Worm (Caenorhabditis elegans): Measurements from ENCODE around the gene set-24.

The set-24 gene

DNA sequence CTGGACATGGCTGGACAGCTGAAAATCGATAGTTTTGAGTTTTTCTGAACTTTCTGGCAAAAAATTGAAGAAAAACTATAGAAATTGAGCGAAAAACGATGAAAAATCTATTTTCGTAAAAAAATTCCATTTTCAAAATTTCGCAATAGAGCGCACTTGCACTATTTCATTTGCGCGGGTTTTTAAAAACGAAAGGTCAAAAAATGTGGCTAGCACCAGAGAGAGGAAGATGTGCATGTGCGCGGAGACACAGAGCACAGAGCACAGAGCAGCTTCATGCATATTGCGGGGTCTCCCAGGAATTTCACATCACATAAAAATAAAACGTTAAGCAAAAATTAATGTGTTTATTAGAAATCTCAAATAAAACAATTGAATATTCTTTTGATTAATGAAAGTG, 22.9 kb downstream of the set-24 start, which contains the start of gene Y17G7B.18 (continued):
- TF ChIP-seq nhr-25 (tag; optimal IDR thresholded peaks at IDR 0.05) (peak; percentile 36), unc-62 (GFP tag; optimal IDR thresholded peaks at IDR 0.05) (no peak)

DNA sequence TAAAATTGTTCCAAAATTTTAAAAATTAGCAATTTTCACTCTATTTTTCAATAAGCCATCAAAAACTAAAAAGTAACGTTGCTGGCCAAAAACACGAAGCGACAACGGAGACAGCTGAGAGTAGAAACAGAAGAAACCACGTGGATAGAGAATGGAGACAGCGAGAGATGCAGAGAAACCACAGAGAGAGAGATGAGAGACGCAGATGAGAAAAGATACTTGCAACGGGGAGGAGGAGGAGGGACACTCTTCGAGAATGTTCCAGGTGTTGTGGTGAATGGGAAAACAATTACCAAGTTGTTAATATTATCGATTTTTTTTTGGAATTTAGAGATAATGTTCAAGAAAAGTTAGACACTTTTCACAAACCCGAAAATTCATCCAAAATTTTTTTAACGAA, 28.4 kb downstream of the set-24 start:
- TF ChIP-seq ceh-28 (tag; optimal IDR thresholded peaks at IDR 0.05) (peak; percentile 96), nhr-25 (tag; optimal IDR thresholded peaks at IDR 0.05) (peak; percentile 97), ZK546.5 (tag; optimal IDR thresholded peaks at IDR 0.05) (no peak), nhr-11 (tag; optimal IDR thresholded peaks at IDR 0.05) (peak; percentile 20), tbx-2 (tag; optimal IDR thresholded peaks at IDR 0.05) (peak; percentile 79), fkh-10 (GFP tag; optimal IDR thresholded peaks at IDR 0.05) (peak; percentile 73), ceh-16 (tag; optimal IDR thresholded peaks at IDR 0.05) (no peak), nhr-77 (tag; optimal IDR thresholded peaks at IDR 0.05) (peak; percentile 72), hmg-11 (tag; optimal IDR thresholded peaks at IDR 0.05) (peak; percentile 98), nhr-43 (tag; optimal IDR thresholded peaks at IDR 0.05; ENCODE audit: poor library complexity, severe bottlenecking) (peak; percentile 67), aly-2 (tag; optimal IDR thresholded peaks at IDR 0.05) (no peak), fos-1 (tag; optimal IDR thresholded peaks at IDR 0.05) (peak; percentile 22), zag-1 (tag; optimal IDR thresholded peaks at IDR 0.05) (no peak), ceh-9 (tag; optimal IDR thresholded peaks at IDR 0.05) (no peak), sea-2 (GFP tag; optimal IDR thresholded peaks at IDR 0.05) (peak; percentile 79), egl-5 (tag; optimal IDR thresholded peaks at IDR 0.05) (peak; percentile 90), nfya-1 (tag; optimal IDR thresholded peaks at IDR 0.05; ENCODE audit: insufficient read depth) (peak; percentile 96), nhr-28 (tag; optimal IDR thresholded peaks at IDR 0.05) (no peak), daf-12 (tag; optimal IDR thresholded peaks at IDR 0.05) (no peak), ztf-4 (tag; optimal IDR thresholded peaks at IDR 0.05) (peak; percentile 70), elt-2 (tag; optimal IDR thresholded peaks at IDR 0.05) (peak; percentile 78), snpc-4 (tag; optimal IDR thresholded peaks at IDR 0.05) (peak; percentile 80), nhr-76 (tag; optimal IDR thresholded peaks at IDR 0.05) (no peak), lsy-12 (tag; optimal IDR thresholded peaks at IDR 0.05) (peak; percentile 88), nhr-23 (tag; optimal IDR thresholded peaks at IDR 0.05) (peak; percentile 91), mml-1 (tag; optimal IDR thresholded peaks at IDR 0.05) (no peak), ceh-82 (tag; optimal IDR thresholded peaks at IDR 0.05) (no peak), eor-1 (tag; optimal IDR thresholded peaks at IDR 0.05) (peak in 1 of 2 experiments; percentile 50), jun-1 (tag; optimal IDR thresholded peaks at IDR 0.05) (peak; percentile 94), fkh-2 (tag; optimal IDR thresholded peaks at IDR 0.05) (peak; percentile 100), nhr-237 (tag; optimal IDR thresholded peaks at IDR 0.05) (no peak), skn-1 (tag; optimal IDR thresholded peaks at IDR 0.05) (peak; percentile 61), ztf-11 (tag; optimal IDR thresholded peaks at IDR 0.05) (no peak), pqm-1 (tag; optimal IDR thresholded peaks at IDR 0.05) (peak; percentile 72), R02D3.7 (tag; optimal IDR thresholded peaks at IDR 0.05) (peak; percentile 58), elt-1 (tag; optimal IDR thresholded peaks at IDR 0.05) (peak; percentile 52), ama-1 (optimal IDR thresholded peaks at IDR 0.05) (peak; percentile 84), egl-27 (tag; optimal IDR thresholded peaks at IDR 0.05) (peak; percentile 88), mdl-1 (tag; optimal IDR thresholded peaks at IDR 0.05) (peak; percentile 98), nhr-67 (tag; optimal IDR thresholded peaks at IDR 0.05) (no peak), elt-3 (tag; optimal IDR thresholded peaks at IDR 0.05) (no peak), pha-4 (tag; optimal IDR thresholded peaks at IDR 0.05) (peak; percentile 92), lin-39 (tag; optimal IDR thresholded peaks at IDR 0.05) (peak; percentile 66), lin-15B (tag; optimal IDR thresholded peaks at IDR 0.05) (peak; percentile 74), nhr-12 (tag; optimal IDR thresholded peaks at IDR 0.05) (no peak), unc-39 (tag; optimal IDR thresholded peaks at IDR 0.05) (no peak), unc-62 (GFP tag; optimal IDR thresholded peaks at IDR 0.05) (peak; percentile 22)

All from whole organism, L3 larva.